Worm (Caenorhabditis elegans): ENCODE data around the gene H38K22.6.

Gene H38K22.6

ce11 chrIII:4332543-4333042, 12.4 kb downstream of the H38K22.6 start, which contains the start of gene cdk-12:
cdk-12 (plus strand) TSS chrIII:4332992.
- TF ChIP-seq nhr-28 (tag; optimal IDR thresholded peaks at IDR 0.05) (no peak), mab-5 (tag; optimal IDR thresholded peaks at IDR 0.05) (no peak), mep-1 (tag; optimal IDR thresholded peaks at IDR 0.05) (peak; percentile 76), nhr-2 (tag; optimal IDR thresholded peaks at IDR 0.05) (no peak), nhr-237 (tag; optimal IDR thresholded peaks at IDR 0.05) (no peak), unc-39 (tag; optimal IDR thresholded peaks at IDR 0.05) (no peak), lsy-2 (tag; optimal IDR thresholded peaks at IDR 0.05) (peak; percentile 13), nhr-12 (tag; optimal IDR thresholded peaks at IDR 0.05) (no peak), ceh-43 (GFP tag; optimal IDR thresholded peaks at IDR 0.05) (no peak), ceh-83 (GFP tag; optimal IDR thresholded peaks at IDR 0.05) (no peak), flh-1 (GFP tag; optimal IDR thresholded peaks at IDR 0.05) (no peak), pha-4 (tag; optimal IDR thresholded peaks at IDR 0.05) (no peak), M03D4.4 (tag; optimal IDR thresholded peaks at IDR 0.05) (no peak), bed-3 (GFP tag; optimal IDR thresholded peaks at IDR 0.05) (no peak), sem-2 (GFP tag; optimal IDR thresholded peaks at IDR 0.05) (no peak), sptf-1 (tag; optimal IDR thresholded peaks at IDR 0.05) (peak; percentile 46), snpc-4 (tag; optimal IDR thresholded peaks at IDR 0.05) (no peak), lin-32 (GFP tag; optimal IDR thresholded peaks at IDR 0.05) (no peak), unc-62 (GFP tag; optimal IDR thresholded peaks at IDR 0.05) (no peak), ham-2 (GFP tag; optimal IDR thresholded peaks at IDR 0.05) (no peak), mls-2 (tag; optimal IDR thresholded peaks at IDR 0.05) (no peak), zip-8 (tag; optimal IDR thresholded peaks at IDR 0.05) (no peak), drap-1 (GFP tag; optimal IDR thresholded peaks at IDR 0.05) (no peak), ces-1 (GFP tag; optimal IDR thresholded peaks at IDR 0.05) (peak; percentile 40), nhr-76 (tag; optimal IDR thresholded peaks at IDR 0.05) (no peak), unc-120 (tag; optimal IDR thresholded peaks at IDR 0.05; ENCODE audit: poor library complexity, severe bottlenecking) (no peak)

ce11 chrIII:4335614-4336013, 15.4 kb downstream of the H38K22.6 start:
- TF ChIP-seq ces-1 (GFP tag; optimal IDR thresholded peaks at IDR 0.05) (no peak), ham-2 (GFP tag; optimal IDR thresholded peaks at IDR 0.05) (no peak), nhr-12 (tag; optimal IDR thresholded peaks at IDR 0.05) (no peak), sem-2 (GFP tag; optimal IDR thresholded peaks at IDR 0.05) (no peak), drap-1 (GFP tag; optimal IDR thresholded peaks at IDR 0.05) (no peak), cnd-1 (tag; optimal IDR thresholded peaks at IDR 0.05) (no peak), elt-1 (tag; optimal IDR thresholded peaks at IDR 0.05; ENCODE audit: borderline replicate concordance, insufficient read depth) (no peak), blmp-1 (tag; optimal IDR thresholded peaks at IDR 0.05) (no peak), unc-39 (tag; optimal IDR thresholded peaks at IDR 0.05) (no peak), snpc-4 (tag; optimal IDR thresholded peaks at IDR 0.05) (no peak), mep-1 (tag; optimal IDR thresholded peaks at IDR 0.05) (no peak), lin-13 (tag; optimal IDR thresholded peaks at IDR 0.05) (no peak), elt-3 (tag; optimal IDR thresholded peaks at IDR 0.05) (no peak), ceh-39 (tag; optimal IDR thresholded peaks at IDR 0.05) (no peak), nhr-76 (tag; optimal IDR thresholded peaks at IDR 0.05) (no peak), ztf-11 (tag; optimal IDR thresholded peaks at IDR 0.05) (no peak), unc-62 (GFP tag; optimal IDR thresholded peaks at IDR 0.05) (no peak), nhr-237 (tag; optimal IDR thresholded peaks at IDR 0.05) (no peak), mab-5 (tag; optimal IDR thresholded peaks at IDR 0.05) (no peak), mls-2 (tag; optimal IDR thresholded peaks at IDR 0.05) (no peak)

ce11 chrIII:4343070-4343469, 22.9 kb downstream of the H38K22.6 start, which contains the start of the genes B0285.3 and lcmt-1:
B0285.3 (minus strand) TSS chrIII:4343336.
lcmt-1 (plus strand) TSS chrIII:4343446.
- TF ChIP-seq nhr-28 (tag; optimal IDR thresholded peaks at IDR 0.05) (no peak), mab-5 (tag; optimal IDR thresholded peaks at IDR 0.05) (no peak), pha-4 (tag; optimal IDR thresholded peaks at IDR 0.05) (no peak)

ce11 chrIII:4345034-4345433, 24.8 kb downstream of the H38K22.6 start, which contains the start of gene hse-5:
hse-5 (plus strand) TSS chrIII:4345334.
- TF ChIP-seq nhr-28 (tag; optimal IDR thresholded peaks at IDR 0.05) = no peak

- no peak for TF ChIP-seq lin-32 (GFP tag; optimal IDR thresholded peaks at IDR 0.05)
- no peak for TF ChIP-seq ceh-83 (GFP tag; optimal IDR thresholded peaks at IDR 0.05)
- TF ChIP-seq blmp-1 (tag; optimal IDR thresholded peaks at IDR 0.05) = no peak
- TF ChIP-seq snpc-4 (tag; optimal IDR thresholded peaks at IDR 0.05) = no peak
- no peak for TF ChIP-seq elt-3 (tag; optimal IDR thresholded peaks at IDR 0.05)
- TF ChIP-seq mls-2 (tag; optimal IDR thresholded peaks at IDR 0.05) = no peak
- TF ChIP-seq pha-4 (tag; optimal IDR thresholded peaks at IDR 0.05) = no peak
- TF ChIP-seq M03D4.4 (tag; optimal IDR thresholded peaks at IDR 0.05) = no peak
Observed at ce11 chrIII:4349799-4350198, 29.6 kb downstream of the H38K22.6 start, which contains the start of gene B0285.6. B0285.6 (plus strand) TSS chrIII:4350099.

All from whole organism, mixed stage, embryonic.